Worm (Caenorhabditis elegans) whole organism, early embryonic: ENCODE results near the gene cpb-2.

Experiments
- B0310.2 ChIP-seq: sonication (generic microtip); optimal IDR thresholded peaks from 2 replicates; lab custom pipeline; 2016; ENCODE audit warnings: mild to moderate bottlenecking, missing genetic modification characterization, missing compliant biosample characterization
- F13C5.2 ChIP-seq: sonication (generic microtip); optimal IDR thresholded peaks from 2 replicates; lab custom pipeline; 2017; ENCODE audit warnings: mild to moderate bottlenecking, missing genetic modification characterization, inconsistent platforms, missing compliant biosample characterization
- ama-1 ChIP-seq: fragments of 150-350 bp; optimal IDR thresholded peaks from 2 replicates; lab custom pipeline; 2014
- ceh-13 ChIP-seq: fragments of 200-800 bp; sonication (Bioruptor generic); optimal IDR thresholded peaks from 2 replicates; lab custom pipeline; 2018; ENCODE audit warnings: mild to moderate bottlenecking, missing genetic modification characterization, missing compliant biosample characterization
- ets-7 ChIP-seq: sonication (generic microtip); optimal IDR thresholded peaks from 2 replicates; lab custom pipeline; 2016; ENCODE audit warnings: missing genotype, missing genetic modification characterization, missing compliant biosample characterization
- flt-1 ChIP-seq: fragments of 200-800 bp; sonication (Bioruptor generic); IDR thresholded peaks from 2 replicates; pipeline ENCODE4 v1.3.6; 2022; ENCODE audit warnings: missing genetic modification characterization, missing compliant biosample characterization
- hmbx-1 ChIP-seq: sonication (generic microtip); optimal IDR thresholded peaks from 2 replicates; lab custom pipeline; 2016; ENCODE audit warnings: mild to moderate bottlenecking, missing genetic modification characterization, missing compliant biosample characterization
- hmg-4 ChIP-seq: fragments of 200-800 bp; sonication (Bioruptor generic); optimal IDR thresholded peaks from 2 replicates; lab custom pipeline; 2018; ENCODE audit warnings: mild to moderate bottlenecking, missing genetic modification characterization, missing compliant biosample characterization
- scrt-1 ChIP-seq: fragments of 200-800 bp; sonication (Bioruptor generic); IDR thresholded peaks from 2 replicates; pipeline ENCODE4 v1.3.6; 2022; ENCODE audit warnings: missing genetic modification characterization, missing compliant biosample characterization
- sea-1 ChIP-seq: fragments of 200-800 bp; sonication (Bioruptor generic); conservative IDR thresholded peaks from 2 replicates; pipeline ENCODE4 v1.3.6; 2022; ENCODE audit warnings: missing genetic modification characterization, missing compliant biosample characterization
- tbx-11 ChIP-seq: fragments of 200-800 bp; sonication (Bioruptor generic); IDR thresholded peaks from 2 replicates; pipeline ENCODE4 v1.3.6; 2022; ENCODE audit warnings: missing genetic modification characterization, missing compliant biosample characterization

DNA sequence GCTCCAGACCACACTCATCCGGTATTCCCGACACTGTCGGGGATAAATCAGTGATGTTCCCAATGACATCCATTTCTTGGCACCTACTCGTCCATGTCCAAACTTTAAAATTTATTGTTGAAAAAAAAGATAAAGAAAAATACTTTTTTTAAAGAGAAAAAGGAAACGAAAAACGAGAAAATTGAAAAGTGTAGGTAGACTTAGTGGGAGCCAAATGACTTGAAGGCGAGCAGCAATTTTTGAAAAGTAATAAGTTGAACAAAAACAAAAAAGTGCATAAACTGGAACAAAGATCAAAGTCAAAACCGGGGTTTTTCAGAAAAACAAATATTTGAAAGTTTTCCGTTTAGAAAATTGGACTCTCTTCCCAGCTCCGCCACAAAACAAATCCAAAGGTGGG, 15.5 kb downstream of the cpb-2 start, which contains the start of gene daf-37:
- no peak for TF ChIP-seq ceh-13 (GFP tag; lab: Kevin White, UChicago)
- no peak for TF ChIP-seq flt-1 (GFP tag; lab: Robert Waterston, UW)
- TF ChIP-seq ets-7 (tag; lab: Kevin White, UChicago), result no peak
- TF ChIP-seq scrt-1, result no peak
- TF ChIP-seq ama-1 (lab: Kevin White, UChicago), result no peak
- TF ChIP-seq hmg-4 (GFP tag; lab: Kevin White, UChicago), result no peak
- TF ChIP-seq F13C5.2, result no peak
- no peak for TF ChIP-seq hmbx-1
- no peak for TF ChIP-seq tbx-11 (GFP tag; lab: Robert Waterston, UW)
- no peak for TF ChIP-seq B0310.2 (tag; lab: Kevin White, UChicago)
- no peak for TF ChIP-seq sea-1 (GFP tag; lab: Robert Waterston, UW)
